Fruit fly (Drosophila melanogaster) whole organism, wandering third instar larva: ENCODE measurements around the gene hoip.
A peak's percentile ranks its signal among the peaks of the same experiment; 100 is the strongest.

ENCODE experiments used
- Abd-B ChIP-seq: fragments of >200 bp; optimal IDR thresholded peaks from 2 replicates; lab custom pipeline; 2017; ENCODE audit warnings: missing biosample characterization, missing genetic modification characterization
- CG32264 ChIP-seq: fragments of 200-800 bp; sonication (Bioruptor generic); optimal IDR thresholded peaks from 2 replicates; lab custom pipeline; 2016; ENCODE audit warnings: missing biosample characterization, missing genetic modification characterization
- CG9705 ChIP-seq: fragments of 200-800 bp; sonication (Bioruptor generic); optimal IDR thresholded peaks from 2 replicates; lab custom pipeline; 2018; ENCODE audit warnings: missing biosample characterization, mild to moderate bottlenecking, missing genetic modification characterization
- CrebA ChIP-seq: fragments of 200-800 bp; sonication (Bioruptor generic); optimal IDR thresholded peaks from 2 replicates; lab custom pipeline; 2016; ENCODE audit warnings: missing biosample characterization, mild to moderate bottlenecking, missing genetic modification characterization, borderline replicate concordance
- Dif ChIP-seq: fragments of 200-275, 200-300 bp; sonication (Bioruptor generic); optimal IDR thresholded peaks from 2 replicates; lab custom pipeline; 2018; ENCODE audit warnings: missing biosample characterization, missing genetic modification characterization; ENCODE audit not compliant: partially characterized antibody
- GATAd ChIP-seq: sonication (Bioruptor generic); optimal IDR thresholded peaks from 2 replicates; lab custom pipeline; 2016; ENCODE audit warnings: missing biosample characterization, missing genetic modification characterization
- HLH106 ChIP-seq: fragments of 200-800 bp; optimal IDR thresholded peaks from 3 replicates; lab custom pipeline; 2019; ENCODE audit warnings: missing biosample characterization, mild to moderate bottlenecking, missing genetic modification characterization, moderate library complexity
- Hnf4 ChIP-seq: fragments of 200-800 bp; sonication (Bioruptor generic); optimal IDR thresholded peaks from 2 replicates; lab custom pipeline; 2016; ENCODE audit warnings: missing biosample characterization, mild to moderate bottlenecking, missing genetic modification characterization
- Hr78 ChIP-seq: fragments of >200 bp; optimal IDR thresholded peaks from 2 replicates; lab custom pipeline; 2017; ENCODE audit warnings: missing biosample characterization, missing genetic modification characterization
- Hr83 ChIP-seq: fragments of 200-300 bp; sonication (Bioruptor generic); optimal IDR thresholded peaks from 2 replicates; lab custom pipeline; 2016; ENCODE audit warnings: missing biosample characterization, mild to moderate bottlenecking, missing genetic modification characterization, moderate library complexity; ENCODE audit not compliant: poor library complexity, severe bottlenecking
- Jra ChIP-seq: sonication (Bioruptor generic); optimal IDR thresholded peaks from 2 replicates; lab custom pipeline; 2016; ENCODE audit warnings: missing biosample characterization, missing genetic modification characterization
- Mio ChIP-seq: sonication (Bioruptor generic); optimal IDR thresholded peaks from 2 replicates; lab custom pipeline; 2016; ENCODE audit warnings: missing biosample characterization, missing genetic modification characterization
- Myc ChIP-seq: fragments of >200 bp; optimal IDR thresholded peaks from 2 replicates; lab custom pipeline; 2017
- OdsH ChIP-seq: fragments of 200-800 bp; sonication (Bioruptor generic); optimal IDR thresholded peaks from 2 replicates; lab custom pipeline; 2016; ENCODE audit warnings: missing biosample characterization, mild to moderate bottlenecking, missing genetic modification characterization
- Rel ChIP-seq, 2 experiments: fragments of 200-800 bp; sonication (Bioruptor generic) in 1 of 2; optimal IDR thresholded peaks; 2 replicates in 1 of 2; 3 replicates in 1 of 2; lab custom pipeline; 2016 to 2019; ENCODE audit warnings: mild to moderate bottlenecking in 2 of 2, missing biosample characterization in 2 of 2, missing genetic modification characterization in 2 of 2, moderate library complexity in 1 of 2
- Sp1 ChIP-seq: fragments of 200-800 bp; sonication (Bioruptor generic); optimal IDR thresholded peaks from 3 replicates; lab custom pipeline; 2019; ENCODE audit warnings: missing biosample characterization, mild to moderate bottlenecking, missing genetic modification characterization, moderate library complexity
- Vsx2 ChIP-seq: fragments of 200-300, 225-300 bp; sonication (Bioruptor generic); optimal IDR thresholded peaks from 2 replicates; lab custom pipeline; 2018; ENCODE audit warnings: missing biosample characterization, missing genetic modification characterization; ENCODE audit not compliant: partially characterized antibody
- br ChIP-seq: fragments of 200-800 bp; sonication (Bioruptor generic); optimal IDR thresholded peaks from 2 replicates; lab custom pipeline; 2016; ENCODE audit warnings: missing biosample characterization, missing genetic modification characterization
- brk ChIP-seq: fragments of 200-800 bp; sonication (Bioruptor generic); optimal IDR thresholded peaks from 2 replicates; lab custom pipeline; 2016; ENCODE audit warnings: missing biosample characterization, mild to moderate bottlenecking, missing genetic modification characterization
- dl ChIP-seq, 2 experiments: fragments of 175-275, 200-275 bp in 1 of 2; fragments of 200-275 bp in 1 of 2; sonication (Bioruptor generic); optimal IDR thresholded peaks; lab custom pipeline; 2018; ENCODE audit warnings: mild to moderate bottlenecking in 2 of 2, missing biosample characterization in 2 of 2, missing genetic modification characterization in 2 of 2, moderate library complexity in 2 of 2; ENCODE audit not compliant: partially characterized antibody in 2 of 2, insufficient read depth in 1 of 2
- dmrt93B ChIP-seq: fragments of 200-800 bp; sonication (Bioruptor generic); optimal IDR thresholded peaks from 2 replicates; lab custom pipeline; 2018; ENCODE audit warnings: missing biosample characterization, mild to moderate bottlenecking, missing genetic modification characterization
- dsf ChIP-seq: sonication (Bioruptor generic); optimal IDR thresholded peaks from 2 replicates; lab custom pipeline; 2016; ENCODE audit warnings: missing biosample characterization, missing genetic modification characterization, borderline replicate concordance
- ey ChIP-seq: fragments of 200-800 bp; sonication (Bioruptor generic); optimal IDR thresholded peaks from 2 replicates; lab custom pipeline; 2016; ENCODE audit warnings: missing biosample characterization, missing genetic modification characterization
- foxo ChIP-seq, 2 experiments: fragments of 200-800 bp; sonication (Bioruptor generic); optimal IDR thresholded peaks; 2 replicates in 1 of 2; 3 replicates in 1 of 2; lab custom pipeline; 2016 to 2017; ENCODE audit warnings: missing biosample characterization in 2 of 2, missing genetic modification characterization in 2 of 2
- fru ChIP-seq: fragments of 200-800 bp; sonication (Bioruptor generic); optimal IDR thresholded peaks from 3 replicates; lab custom pipeline; 2016; ENCODE audit warnings: missing biosample characterization, mild to moderate bottlenecking, missing genetic modification characterization
- h ChIP-seq: fragments of 200-800 bp; sonication (Bioruptor generic); optimal IDR thresholded peaks from 3 replicates; lab custom pipeline; 2016; ENCODE audit warnings: missing biosample characterization, mild to moderate bottlenecking, missing genetic modification characterization
- jim ChIP-seq: fragments of 175-275, 200-325 bp; sonication (Bioruptor generic); optimal IDR thresholded peaks from 2 replicates; lab custom pipeline; 2016; ENCODE audit warnings: missing biosample characterization, mild to moderate bottlenecking, missing genetic modification characterization
- lola ChIP-seq: fragments of >200 bp; optimal IDR thresholded peaks from 2 replicates; lab custom pipeline; 2017; ENCODE audit warnings: missing biosample characterization, missing genetic modification characterization
- pan ChIP-seq: fragments of >200 bp; optimal IDR thresholded peaks from 2 replicates; lab custom pipeline; 2017
- psq ChIP-seq: fragments of 200-800 bp; sonication (Bioruptor generic); optimal IDR thresholded peaks from 3 replicates; lab custom pipeline; 2017; ENCODE audit warnings: missing biosample characterization, mild to moderate bottlenecking, missing genetic modification characterization, moderate library complexity
- rgr ChIP-seq: fragments of 200-800 bp; sonication (Bioruptor generic); optimal IDR thresholded peaks from 3 replicates; lab custom pipeline; 2016; ENCODE audit warnings: missing biosample characterization, mild to moderate bottlenecking, missing genetic modification characterization
- sage ChIP-seq: fragments of 200-800 bp; sonication (Bioruptor generic); optimal IDR thresholded peaks from 2 replicates; lab custom pipeline; 2016; ENCODE audit warnings: missing biosample characterization, mild to moderate bottlenecking, missing genetic modification characterization
- sv ChIP-seq: fragments of 200-800 bp; sonication (Bioruptor generic); optimal IDR thresholded peaks from 3 replicates; lab custom pipeline; 2016; ENCODE audit warnings: missing biosample characterization, missing genetic modification characterization
- tai ChIP-seq: sonication (Bioruptor generic); optimal IDR thresholded peaks from 2 replicates; lab custom pipeline; 2016; ENCODE audit warnings: missing biosample characterization, missing genetic modification characterization
- usp ChIP-seq: fragments of >200 bp; optimal IDR thresholded peaks from 2 replicates; lab custom pipeline; 2017; ENCODE audit warnings: missing biosample characterization, missing genetic modification characterization
- woc ChIP-seq: sonication (Bioruptor generic); optimal IDR thresholded peaks from 2 replicates; lab custom pipeline; 2016; ENCODE audit warnings: missing biosample characterization, mild to moderate bottlenecking, missing genetic modification characterization

Gene hoip

DNA sequence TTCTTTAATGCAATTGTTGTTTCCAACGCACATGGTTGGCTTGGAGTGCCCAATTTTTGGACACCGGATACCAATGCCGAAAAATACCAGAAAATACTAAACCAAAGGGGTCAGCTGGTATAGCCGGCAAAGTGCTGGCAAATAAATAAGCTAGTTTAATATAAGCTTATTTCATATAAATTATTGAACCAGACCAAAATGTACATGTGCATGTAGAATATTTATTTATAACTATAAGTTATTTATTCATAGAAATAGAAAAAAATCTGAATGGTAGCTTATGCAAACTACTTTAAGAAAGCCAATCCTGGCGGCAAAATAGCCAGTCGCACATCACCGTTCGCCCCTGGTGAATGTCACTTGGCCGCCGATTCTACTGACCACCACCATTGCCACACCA, 863 bp downstream of the hoip start, which contains the start of gene pelo:
pelo (plus strand) TSS at position 357 of the 400 bp plus-strand sequence.
- TF ChIP-seq CG32264 (GFP tag; lab: Kevin White, UChicago): no peak
- TF ChIP-seq sv (GFP tag; lab: Kevin White, UChicago): peak; percentile 10
- TF ChIP-seq ey (GFP tag; lab: Kevin White, UChicago): peak; percentile 6
- peak; percentile 53 for TF ChIP-seq dmrt93B (GFP tag; lab: Kevin White, UChicago)
- no peak for TF ChIP-seq Rel (GFP tag; optimal IDR thresholded peaks at IDR 0.05; lab: Kevin White, UChicago)
- TF ChIP-seq Rel (tag; optimal IDR thresholded peaks at IDR 0.05; lab: Kevin White, UChicago): peak; percentile 44
- peak; percentile 71 for TF ChIP-seq rgr (GFP tag; lab: Kevin White, UChicago)
- TF ChIP-seq pan (lab: Kevin White, UChicago): no peak
- peak; percentile 42 for TF ChIP-seq CG9705 (GFP tag; lab: Kevin White, UChicago)
- TF ChIP-seq lola: no peak
- TF ChIP-seq Myc (lab: Kevin White, UChicago): peak; percentile 99
- no peak for TF ChIP-seq tai (GFP tag; lab: Kevin White, UChicago)
- no peak for TF ChIP-seq dsf (GFP tag; lab: Kevin White, UChicago)
- TF ChIP-seq sage (GFP tag; lab: Kevin White, UChicago): peak; percentile 45
- peak; percentile 66 for TF ChIP-seq OdsH (GFP tag; lab: Kevin White, UChicago)
- TF ChIP-seq fru (GFP tag; lab: Kevin White, UChicago): peak; percentile 52
- TF ChIP-seq HLH106 (tag; lab: Kevin White, UChicago): peak; percentile 74
- TF ChIP-seq woc (GFP tag; lab: Kevin White, UChicago): peak; percentile 85
- no peak for TF ChIP-seq usp (GFP tag; lab: Kevin White, UChicago)
- TF ChIP-seq GATAd (GFP tag; lab: Kevin White, UChicago): no peak
- TF ChIP-seq Hnf4 (GFP tag; lab: Kevin White, UChicago): peak; percentile 49
- peak; percentile 48 for TF ChIP-seq br (GFP tag; lab: Kevin White, UChicago)
- TF ChIP-seq brk (GFP tag; lab: Kevin White, UChicago): peak; percentile 51
- TF ChIP-seq Hr83 (GFP tag; lab: Kevin White, UChicago): no peak
- peak; percentile 59 for TF ChIP-seq psq
- TF ChIP-seq Abd-B (GFP tag; lab: Kevin White, UChicago): no peak
- no peak for TF ChIP-seq jim (GFP tag; lab: Kevin White, UChicago)
- no peak for TF ChIP-seq Mio (GFP tag; lab: Kevin White, UChicago)
- no peak for TF ChIP-seq dl (GFP tag; optimal IDR thresholded peaks at IDR 0.05; lab: Kevin White, UChicago; ENCODE audit: insufficient read depth in 1 of 2, partially characterized antibody in 2 of 2)
- no peak for TF ChIP-seq Jra (GFP tag; lab: Kevin White, UChicago)
- TF ChIP-seq foxo (GFP tag; optimal IDR thresholded peaks at IDR 0.05; lab: Kevin White, UChicago): peak in 1 of 2 experiments; percentile 68
- no peak for TF ChIP-seq Hr78 (GFP tag; lab: Kevin White, UChicago)
- TF ChIP-seq Sp1: peak; percentile 66
- no peak for TF ChIP-seq CrebA (GFP tag; lab: Kevin White, UChicago)
- peak; percentile 58 for TF ChIP-seq h (GFP tag; lab: Kevin White, UChicago)
- TF ChIP-seq Vsx2 (GFP tag; lab: Kevin White, UChicago): no peak

DNA sequence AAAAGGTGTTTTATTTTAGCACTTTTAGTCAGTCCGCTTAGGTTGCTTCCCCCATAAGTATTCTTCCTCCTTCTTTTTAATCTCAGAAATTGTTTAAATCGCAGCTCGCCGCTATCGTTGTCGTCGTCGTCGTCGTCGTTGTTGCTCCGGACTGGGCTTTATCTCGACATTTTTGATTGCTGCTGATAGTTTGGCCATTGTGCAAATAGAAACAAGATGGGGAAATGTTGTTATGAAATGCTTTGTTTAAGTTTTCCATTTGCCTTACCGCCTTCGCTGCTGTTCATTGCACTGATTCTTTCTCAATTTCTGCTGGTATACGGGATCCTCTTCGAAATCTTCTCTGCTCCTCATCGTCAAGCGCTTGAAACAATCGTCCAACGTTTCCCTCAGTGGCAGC, 3.4 kb downstream of the hoip start:
- TF ChIP-seq pan (lab: Kevin White, UChicago) (no peak), Dif (GFP tag; lab: Kevin White, UChicago) (no peak), dl (GFP tag; optimal IDR thresholded peaks at IDR 0.05; lab: Kevin White, UChicago; ENCODE audit: insufficient read depth in 1 of 2, partially characterized antibody in 2 of 2) (no peak), rgr (GFP tag; lab: Kevin White, UChicago) (no peak), Myc (lab: Kevin White, UChicago) (no peak), Rel (GFP tag; optimal IDR thresholded peaks at IDR 0.05; lab: Kevin White, UChicago) (no peak), Rel (tag; optimal IDR thresholded peaks at IDR 0.05; lab: Kevin White, UChicago) (no peak), psq (no peak), dmrt93B (GFP tag; lab: Kevin White, UChicago) (no peak), Mio (GFP tag; lab: Kevin White, UChicago) (no peak), CG9705 (GFP tag; lab: Kevin White, UChicago) (no peak), CG32264 (GFP tag; lab: Kevin White, UChicago) (no peak), foxo (GFP tag; optimal IDR thresholded peaks at IDR 0.05; lab: Kevin White, UChicago) (no peak), lola (no peak)
- TF ChIP-seq, all 38 proteins: peak for 0
